Worm (Caenorhabditis elegans) whole organism, young adult: Measurements from ENCODE around the gene cpb-1.

Experiments
- B0035.1 ChIP-seq: sonication (generic microtip); optimal IDR thresholded peaks from 2 replicates; lab custom pipeline; 2016; ENCODE audit warnings: missing genetic modification characterization, mild to moderate bottlenecking, missing compliant biosample characterization, missing genotype, missing genetic modification reagents
- B0261.1 ChIP-seq: sonication (generic microtip); optimal IDR thresholded peaks from 2 replicates; lab custom pipeline; 2016; ENCODE audit warnings: mild to moderate bottlenecking, missing genetic modification characterization, moderate library complexity, missing compliant biosample characterization
- F49E8.2 ChIP-seq: sonication (generic microtip); optimal IDR thresholded peaks from 3 replicates; lab custom pipeline; 2017; ENCODE audit warnings: missing genetic modification characterization, mild to moderate bottlenecking, missing compliant biosample characterization, antibody characterized with exemption, moderate library complexity; ENCODE audit not compliant: insufficient read depth
- F52B5.7 ChIP-seq: sonication (generic microtip); optimal IDR thresholded peaks from 2 replicates; lab custom pipeline; 2016; ENCODE audit warnings: mild to moderate bottlenecking, missing genetic modification characterization, missing compliant biosample characterization
- F57C9.4 ChIP-seq: sonication (generic microtip); optimal IDR thresholded peaks from 2 replicates; lab custom pipeline; 2017; ENCODE audit warnings: mild to moderate bottlenecking, missing genetic modification characterization, missing compliant biosample characterization
- Y53F4B.3 ChIP-seq: fragments of 200-800 bp; sonication (Bioruptor generic); IDR thresholded peaks from 2 replicates; pipeline ENCODE4 v1.3.6; 2022; ENCODE audit warnings: missing genetic modification reagents, missing genetic modification characterization, missing compliant biosample characterization
- Y79H2A.3 ChIP-seq: fragments of 200-800 bp; sonication (Bioruptor generic); conservative IDR thresholded peaks from 2 replicates; pipeline ENCODE4 v1.3.6; 2022; ENCODE audit warnings: missing genetic modification reagents, missing genetic modification characterization, missing compliant biosample characterization
- Y95B8A.8 ChIP-seq: fragments of 200-800 bp; sonication (Bioruptor generic); IDR thresholded peaks from 2 replicates; pipeline ENCODE4 v1.3.6; 2022; ENCODE audit warnings: missing genetic modification reagents, missing genetic modification characterization, missing compliant biosample characterization
- aptf-3 ChIP-seq: fragments of 200-800 bp; sonication (Bioruptor generic); IDR thresholded peaks from 2 replicates; pipeline ENCODE4 v1.3.6; 2022; ENCODE audit warnings: missing genetic modification characterization, missing compliant biosample characterization
- atf-7 ChIP-seq: sonication (generic microtip); optimal IDR thresholded peaks from 2 replicates; lab custom pipeline; 2017; ENCODE audit warnings: mild to moderate bottlenecking, missing genetic modification characterization, missing compliant biosample characterization
- attf-6 ChIP-seq: fragments of 200-800 bp; sonication (Bioruptor generic); IDR thresholded peaks from 2 replicates; pipeline ENCODE4 v1.3.6; 2022; ENCODE audit warnings: missing genetic modification reagents, missing genetic modification characterization, missing compliant biosample characterization
- bed-2 ChIP-seq: fragments of 200-800 bp; sonication (Bioruptor generic); IDR thresholded peaks from 2 replicates; pipeline ENCODE4 v1.3.6; 2022; ENCODE audit warnings: missing genetic modification reagents, missing genetic modification characterization, missing compliant biosample characterization
- cebp-1 ChIP-seq, 2 experiments: fragments of 200-800 bp in 1 of 2; sonication (Bioruptor generic) in 1 of 2; sonication (generic microtip) in 1 of 2; IDR thresholded peaks in 1 of 2; optimal IDR thresholded peaks in 1 of 2; 2 replicates each; pipeline versions ENCODE4 v1.3.6 to Lab custom; 2017 to 2022; ENCODE audit warnings: missing compliant biosample characterization in 2 of 2, missing genetic modification characterization in 2 of 2, mild to moderate bottlenecking in 1 of 2, missing genetic modification reagents in 1 of 2, moderate library complexity in 1 of 2
- ceh-27 ChIP-seq: fragments of 200-800 bp; sonication (Bioruptor generic); optimal IDR thresholded peaks from 2 replicates; lab custom pipeline; 2018; ENCODE audit warnings: mild to moderate bottlenecking, missing genetic modification characterization, moderate library complexity, missing compliant biosample characterization
- ceh-79 ChIP-seq: sonication (generic microtip); optimal IDR thresholded peaks from 2 replicates; lab custom pipeline; 2017; ENCODE audit warnings: mild to moderate bottlenecking, missing genetic modification characterization, missing compliant biosample characterization
- chd-7 ChIP-seq: sonication (generic microtip); optimal IDR thresholded peaks from 2 replicates; lab custom pipeline; 2016; ENCODE audit warnings: mild to moderate bottlenecking, missing genetic modification characterization, moderate library complexity, missing compliant biosample characterization
- die-1 ChIP-seq: sonication (generic microtip); optimal IDR thresholded peaks from 2 replicates; lab custom pipeline; 2016; ENCODE audit warnings: missing genotype, mild to moderate bottlenecking, missing genetic modification characterization, missing compliant biosample characterization
- dox-1 ChIP-seq: fragments of 200-800 bp; sonication (Bioruptor generic); IDR thresholded peaks from 2 replicates; pipeline ENCODE4 v1.3.6; 2022; ENCODE audit warnings: missing genetic modification reagents, missing genetic modification characterization, missing compliant biosample characterization
- dpff-1 ChIP-seq: sonication (generic microtip); optimal IDR thresholded peaks from 2 replicates; lab custom pipeline; 2017; ENCODE audit warnings: mild to moderate bottlenecking, missing genetic modification characterization, missing compliant biosample characterization
- egrh-3 ChIP-seq: fragments of 200-800 bp; sonication (Bioruptor generic); IDR thresholded peaks from 2 replicates; pipeline ENCODE4 v1.3.6; 2022; ENCODE audit warnings: missing genetic modification reagents, missing genetic modification characterization, missing compliant biosample characterization
- fkh-3 ChIP-seq: sonication (generic microtip); optimal IDR thresholded peaks from 2 replicates; lab custom pipeline; 2016; ENCODE audit warnings: mild to moderate bottlenecking, missing genetic modification characterization, missing compliant biosample characterization
- hrde-1 ChIP-seq: sonication (generic microtip); optimal IDR thresholded peaks from 2 replicates; lab custom pipeline; 2016; ENCODE audit warnings: missing genetic modification characterization, mild to moderate bottlenecking, missing compliant biosample characterization, moderate library complexity, missing genotype, missing genetic modification reagents, borderline replicate concordance
- lin-54 ChIP-seq: fragments of 200-800 bp; sonication (Bioruptor generic); optimal IDR thresholded peaks from 2 replicates; lab custom pipeline; 2018; ENCODE audit warnings: mild to moderate bottlenecking, missing genetic modification characterization, missing compliant biosample characterization
- madf-6 ChIP-seq: fragments of 200-800 bp; sonication (Bioruptor generic); IDR thresholded peaks from 2 replicates; pipeline ENCODE4 v1.3.6; 2022; ENCODE audit warnings: missing genetic modification reagents, missing genetic modification characterization, missing compliant biosample characterization
- nfya-1 ChIP-seq: sonication (generic microtip); optimal IDR thresholded peaks from 2 replicates; lab custom pipeline; 2017; ENCODE audit warnings: antibody characterized with exemption, missing compliant biosample characterization, missing genetic modification characterization, borderline replicate concordance; ENCODE audit not compliant: insufficient read depth
- nfya-2 ChIP-seq: fragments of 200-800 bp; sonication (Bioruptor generic); IDR thresholded peaks from 2 replicates; pipeline ENCODE4 v1.3.6; 2022; ENCODE audit warnings: missing genetic modification reagents, missing genetic modification characterization, missing compliant biosample characterization
- nfyb-1 ChIP-seq: fragments of 200-800 bp; sonication (Bioruptor generic); IDR thresholded peaks from 2 replicates; pipeline ENCODE4 v1.3.6; 2022; ENCODE audit warnings: missing genetic modification reagents, missing genetic modification characterization, missing compliant biosample characterization
- nhr-80 ChIP-seq: sonication (generic microtip); optimal IDR thresholded peaks from 2 replicates; lab custom pipeline; 2016; ENCODE audit warnings: missing genetic modification characterization, missing compliant biosample characterization
- snpc-1.3 ChIP-seq: sonication (generic microtip); optimal IDR thresholded peaks from 2 replicates; lab custom pipeline; 2017; ENCODE audit warnings: missing genetic modification characterization, mild to moderate bottlenecking, missing compliant biosample characterization, antibody characterized with exemption, moderate library complexity, missing genotype, missing genetic modification reagents; ENCODE audit not compliant: insufficient read depth
- snpc-4 ChIP-seq, 5 experiments: fragments of 150-350 bp in 1 of 5; sonication (generic microtip) in 4 of 5; optimal IDR thresholded peaks; 2 replicates each; lab custom pipeline; 2014 to 2018; ENCODE audit warnings: missing genetic modification characterization in 5 of 5, missing biosample characterization in 3 of 5, antibody characterized with exemption in 2 of 5, mild to moderate bottlenecking in 2 of 5, missing compliant biosample characterization in 2 of 5, missing genotype in 2 of 5, moderate library complexity in 2 of 5, missing genetic modification reagents in 1 of 5
- sptf-2 ChIP-seq: fragments of 200-800 bp; sonication (Bioruptor generic); optimal IDR thresholded peaks from 2 replicates; lab custom pipeline; 2018; ENCODE audit warnings: mild to moderate bottlenecking, missing genetic modification characterization, missing compliant biosample characterization
- unc-62 ChIP-seq: fragments of 150-350 bp; optimal IDR thresholded peaks from 2 replicates; lab custom pipeline; 2014; ENCODE audit warnings: missing biosample characterization, missing genetic modification reagents, missing genetic modification characterization
- xnd-1 ChIP-seq: sonication (generic microtip); optimal IDR thresholded peaks from 2 replicates; lab custom pipeline; 2016; ENCODE audit warnings: missing genotype, missing genetic modification reagents, missing genetic modification characterization, missing compliant biosample characterization
- ztf-22 ChIP-seq: fragments of 200-800 bp; sonication (Bioruptor generic); optimal IDR thresholded peaks from 2 replicates; lab custom pipeline; 2018; ENCODE audit warnings: mild to moderate bottlenecking, missing genetic modification characterization, moderate library complexity, missing compliant biosample characterization
- ztf-6 ChIP-seq: fragments of 200-800 bp; sonication (Bioruptor generic); IDR thresholded peaks from 2 replicates; pipeline ENCODE4 v1.3.6; 2022; ENCODE audit warnings: missing genetic modification reagents, missing genetic modification characterization, missing compliant biosample characterization

cpb-1 gene

DNA sequence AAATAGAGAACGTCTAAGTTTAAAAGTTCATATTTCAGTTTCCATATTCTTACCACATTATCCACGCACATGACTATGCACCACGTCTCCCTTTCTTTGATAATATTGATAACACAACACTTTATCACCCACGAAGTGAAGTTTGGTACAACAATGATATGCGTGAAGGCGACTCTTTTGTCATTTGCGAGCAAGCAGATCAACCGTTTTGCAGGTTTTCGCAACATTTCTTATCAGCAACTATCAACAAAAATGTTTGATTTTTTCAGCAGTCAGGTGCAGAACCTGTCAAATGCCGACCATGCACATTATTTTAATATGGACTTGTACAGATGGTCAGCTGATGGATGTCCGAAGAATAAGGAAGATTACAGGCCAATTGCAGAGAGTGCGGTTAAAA is 4.4 kb downstream of the cpb-1 start (continued):
- TF ChIP-seq nfyb-1 (GFP tag; lab: Robert Waterston, UW) (0 out of 2 replicates have a peak, but pooled peaks have one; percentile 52), cebp-1 (GFP tag; IDR thresholded peaks at IDR 0.05; lab: Robert Waterston, UW) (no peak; the same call in 1 of the 2 replicates), cebp-1 (tag; optimal IDR thresholded peaks at IDR 0.05; lab: Kevin White, UChicago) (no peak), aptf-3 (GFP tag; lab: Robert Waterston, UW) (no peak), F52B5.7 (no peak), nfya-2 (GFP tag; lab: Robert Waterston, UW) (no peak), F57C9.4 (tag; lab: Kevin White, UChicago) (no peak), unc-62 (GFP tag; lab: Kevin White, UChicago) (peak; percentile 12), nfya-1 (tag; lab: Kevin White, UChicago) (no peak), ztf-6 (GFP tag; lab: Robert Waterston, UW) (no peak), atf-7 (tag; lab: Kevin White, UChicago) (peak; percentile 61), ztf-22 (GFP tag; lab: Kevin White, UChicago) (peak; percentile 47), snpc-1.3 (tag; lab: Kevin White, UChicago) (no peak), attf-6 (no peak), xnd-1 (tag; lab: Kevin White, UChicago) (no peak), ceh-79 (no peak), snpc-4 (GFP tag; optimal IDR thresholded peaks at IDR 0.05; lab: Kevin White, UChicago) (no peak), snpc-4 (tag; optimal IDR thresholded peaks at IDR 0.05; lab: Kevin White, UChicago) (no peak), dox-1 (GFP tag; lab: Robert Waterston, UW) (peak; percentile 65), Y53F4B.3 (GFP tag; lab: Robert Waterston, UW) (no peak), nhr-80 (tag; lab: Kevin White, UChicago) (peak; percentile 98)

DNA sequence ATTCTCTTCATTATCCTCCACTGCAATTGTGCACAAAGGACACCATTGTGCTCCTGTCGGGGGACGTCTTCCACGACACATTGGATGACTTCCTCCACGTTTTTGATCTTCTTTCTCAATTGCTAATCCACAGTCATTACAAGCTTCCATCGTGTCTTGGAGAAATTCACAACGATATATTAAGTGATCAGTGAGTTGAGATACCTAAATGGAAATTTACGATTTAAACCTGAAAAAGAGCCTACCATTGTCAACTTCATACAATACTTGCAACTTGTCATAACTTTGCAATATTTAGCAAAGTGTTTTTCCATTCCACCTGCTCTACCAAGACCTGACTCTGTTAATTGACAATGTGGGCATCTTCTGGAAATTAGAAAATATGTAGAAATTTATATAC is 5.8 kb downstream of the cpb-1 start:
- TF ChIP-seq egrh-3 (GFP tag; lab: Robert Waterston, UW) (no peak), madf-6 (GFP tag; lab: Robert Waterston, UW) (no peak), sptf-2 (GFP tag; lab: Kevin White, UChicago) (no peak), dpff-1 (tag; lab: Kevin White, UChicago) (no peak), Y95B8A.8 (GFP tag; lab: Robert Waterston, UW) (no peak), hrde-1 (tag; lab: Kevin White, UChicago) (no peak), nhr-80 (tag; lab: Kevin White, UChicago) (no peak), chd-7 (tag; lab: Kevin White, UChicago) (no peak), bed-2 (GFP tag; lab: Robert Waterston, UW) (no peak), lin-54 (GFP tag; lab: Kevin White, UChicago) (no peak), F49E8.2 (tag; lab: Kevin White, UChicago) (no peak), attf-6 (no peak)

DNA sequence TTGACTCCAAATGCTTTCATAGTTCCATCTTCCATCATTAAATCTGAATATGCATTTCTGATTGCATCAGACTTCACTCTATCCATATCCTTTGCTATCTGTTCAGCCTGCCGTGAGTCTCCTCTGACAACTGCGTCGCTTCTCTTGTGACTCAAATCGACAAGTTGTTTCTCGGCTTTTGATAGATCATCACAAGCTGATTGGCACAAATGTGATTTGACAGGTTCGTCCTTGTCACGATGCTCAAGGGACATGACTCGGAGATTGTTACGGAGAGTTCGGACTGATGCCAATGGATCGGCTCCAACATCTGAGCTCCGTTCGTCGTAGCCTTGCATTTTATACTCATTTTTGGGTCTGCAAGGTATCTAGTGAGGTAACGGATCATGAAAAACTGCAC is 6.6 kb downstream of the cpb-1 start:
- no peak for TF ChIP-seq attf-6
- no peak for TF ChIP-seq Y79H2A.3 (GFP tag; lab: Robert Waterston, UW)
- no peak for TF ChIP-seq nhr-80 (tag; lab: Kevin White, UChicago)
- TF ChIP-seq ceh-27 = no peak
- TF ChIP-seq B0035.1 = no peak
- TF ChIP-seq fkh-3 (tag; lab: Kevin White, UChicago) = no peak
- TF ChIP-seq B0261.1 (tag; lab: Kevin White, UChicago) = no peak
- TF ChIP-seq die-1 (tag; lab: Kevin White, UChicago) = no peak
